Worm (Caenorhabditis elegans): ENCODE data around the gene nhr-225.
"Not testable (repeated sequence)": the region's sequence is repeated elsewhere in the genome, so short reads cannot be mapped to it uniquely, and the experiment has no call there.

ce11 chrV:2255191-2255590, 35.1 kb downstream of the nhr-225 start, which contains the start of gene F41B5.1:
- not testable (repeated sequence) for TF ChIP-seq ref-1 (GFP tag; conservative IDR thresholded peaks at IDR 0.05); ztf-29 (GFP tag; IDR thresholded peaks at IDR 0.05); flt-1 (GFP tag; IDR thresholded peaks at IDR 0.05); ztf-23 (GFP tag; IDR thresholded peaks at IDR 0.05); klf-2 (GFP tag; conservative IDR thresholded peaks at IDR 0.05); med-1 (GFP tag; optimal IDR thresholded peaks at IDR 0.05; ENCODE audit: insufficient read depth); cog-1 (tag; optimal IDR thresholded peaks at IDR 0.05); tab-1 (GFP tag; IDR thresholded peaks at IDR 0.05)

Data from whole organism, midembryonic.